Worm (Caenorhabditis elegans): ENCODE data around the gene srv-6.
"Not testable (repeated sequence)": the region's sequence is repeated elsewhere in the genome, so short reads cannot be mapped to it uniquely, and the experiment has no call there.

DNA sequence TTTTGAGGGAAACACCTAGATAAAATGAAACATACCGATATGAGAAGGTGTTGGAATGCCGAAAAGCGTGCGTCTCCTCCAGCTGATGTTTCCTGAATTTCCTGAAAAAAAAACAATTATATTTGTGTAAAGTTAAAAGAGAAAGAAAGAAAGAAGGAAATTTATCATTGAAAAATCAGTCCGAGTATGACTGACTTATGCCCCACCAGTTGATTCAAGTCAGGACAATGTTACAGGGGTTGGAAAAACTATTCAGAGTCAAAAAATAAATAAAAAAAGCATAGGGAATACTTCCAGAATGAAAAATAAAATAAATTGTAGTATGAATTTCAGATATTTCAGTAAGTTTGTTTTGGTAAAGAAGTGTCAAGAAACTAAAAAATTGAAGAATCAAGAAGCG is 49.5 kb upstream of the srv-6 start, which contains the start of gene F20B6.9:
- not testable (repeated sequence) for TF ChIP-seq ama-1 (optimal IDR thresholded peaks at IDR 0.05); ama-1 (GFP tag; optimal IDR thresholded peaks at IDR 0.05); rcor-1 (GFP tag; IDR thresholded peaks at IDR 0.05); nfya-2 (GFP tag; IDR thresholded peaks at IDR 0.05); unc-62 (GFP tag; optimal IDR thresholded peaks at IDR 0.05); dox-1 (GFP tag; IDR thresholded peaks at IDR 0.05); hrde-1 (tag; optimal IDR thresholded peaks at IDR 0.05; ENCODE audit: borderline replicate concordance); ztf-18 (tag; optimal IDR thresholded peaks at IDR 0.05); bed-2 (GFP tag; IDR thresholded peaks at IDR 0.05); D2030.7 (GFP tag; IDR thresholded peaks at IDR 0.05)
